Fruit fly (Drosophila melanogaster) whole organism, embryonic: ENCODE measurements around the gene CG17472.

ENCODE experiments used
- Aef1 ChIP-seq: fragments of 200-800 bp; sonication (Bioruptor generic); IDR thresholded peaks from 3 replicates; pipeline ENCODE4 v1.3.6; 2022; ENCODE audit warnings: missing biosample characterization, missing genetic modification characterization
- B-H1 ChIP-seq: fragments of 200-800 bp; sonication (Bioruptor generic); IDR thresholded peaks from 3 replicates; pipeline ENCODE4 v1.3.6; 2022; ENCODE audit warnings: missing biosample characterization, missing genetic modification characterization
- Blimp-1 ChIP-seq: fragments of 200-800 bp; sonication (Bioruptor generic); optimal IDR thresholded peaks from 3 replicates; lab custom pipeline; 2018; ENCODE audit warnings: missing biosample characterization, missing genetic modification characterization, mild to moderate bottlenecking, moderate library complexity, missing genetic modification reagents
- CG10147 ChIP-seq: fragments of 200-800 bp; sonication (Bioruptor generic); optimal IDR thresholded peaks from 2 replicates; lab custom pipeline; 2019; ENCODE audit warnings: missing biosample characterization, mild to moderate bottlenecking, missing genetic modification characterization, moderate library complexity
- CG10274 ChIP-seq: fragments of 200-800 bp; sonication (Bioruptor generic); optimal IDR thresholded peaks from 3 replicates; lab custom pipeline; 2017; ENCODE audit warnings: missing biosample characterization, mild to moderate bottlenecking, missing genetic modification characterization
- CG10565 ChIP-seq: fragments of 200-800 bp; sonication (Bioruptor generic); optimal IDR thresholded peaks from 3 replicates; lab custom pipeline; 2016; ENCODE audit warnings: missing biosample characterization, mild to moderate bottlenecking, missing genetic modification characterization
- CG11093 ChIP-seq: fragments of 200-800 bp; sonication (Bioruptor generic); IDR thresholded peaks from 3 replicates; pipeline ENCODE4 v1.3.6; 2022; ENCODE audit warnings: missing biosample characterization, missing genetic modification characterization
- CG11247 ChIP-seq: fragments of 200-800 bp; sonication (Bioruptor generic); IDR thresholded peaks from 2 replicates; pipeline ENCODE4 v1.3.6; 2022; ENCODE audit warnings: missing biosample characterization, missing genetic modification characterization
- CG12659 ChIP-seq: fragments of 200-800 bp; sonication (Bioruptor generic); optimal IDR thresholded peaks from 3 replicates; lab custom pipeline; 2017; ENCODE audit warnings: mild to moderate bottlenecking, missing biosample characterization, missing genetic modification reagents, missing genetic modification characterization
- CG13123 ChIP-seq: fragments of 200-800 bp; sonication (Bioruptor generic); optimal IDR thresholded peaks from 2 replicates; lab custom pipeline; 2016; ENCODE audit warnings: missing biosample characterization, missing genetic modification characterization
- CG13424 ChIP-seq: fragments of 200-800 bp; sonication (Bioruptor generic); optimal IDR thresholded peaks from 2 replicates; lab custom pipeline; 2019; ENCODE audit warnings: missing biosample characterization, mild to moderate bottlenecking, missing genetic modification characterization, moderate library complexity
- CG14441 ChIP-seq: fragments of 200-800 bp; sonication (Bioruptor generic); IDR thresholded peaks from 2 replicates; pipeline ENCODE4 v1.3.6; 2022; ENCODE audit warnings: missing biosample characterization, missing genetic modification characterization
- CG15011 ChIP-seq: fragments of 200-800 bp; sonication (Bioruptor generic); optimal IDR thresholded peaks from 3 replicates; lab custom pipeline; 2018; ENCODE audit warnings: missing biosample characterization, mild to moderate bottlenecking, missing genetic modification characterization
- CG1647 ChIP-seq: fragments of 200-800 bp; sonication (Bioruptor generic); optimal IDR thresholded peaks from 3 replicates; lab custom pipeline; 2016; ENCODE audit warnings: missing biosample characterization, missing genetic modification characterization
- CG17328 ChIP-seq: fragments of 200-800 bp; sonication (Bioruptor generic); IDR thresholded peaks from 2 replicates; pipeline ENCODE4 v1.3.6; 2022; ENCODE audit warnings: missing biosample characterization, missing genetic modification characterization
- CG2129 ChIP-seq: fragments of 200-800 bp; sonication (Bioruptor generic); IDR thresholded peaks from 2 replicates; pipeline ENCODE4 v1.3.6; 2022; ENCODE audit warnings: missing biosample characterization, missing genetic modification characterization; ENCODE audit not compliant: partially characterized antibody
- CG3847 ChIP-seq: fragments of 200-800 bp; sonication (Bioruptor generic); IDR thresholded peaks from 2 replicates; pipeline ENCODE4 v1.3.6; 2022; ENCODE audit warnings: missing biosample characterization, missing genetic modification characterization
- CG7928 ChIP-seq: fragments of 200-800 bp; sonication (Bioruptor generic); optimal IDR thresholded peaks from 2 replicates; lab custom pipeline; 2017; ENCODE audit warnings: missing biosample characterization, mild to moderate bottlenecking, missing genetic modification characterization
- CG8478 ChIP-seq: fragments of >200 bp; optimal IDR thresholded peaks from 2 replicates; lab custom pipeline; 2018
- CG9797 ChIP-seq: fragments of 200-800 bp; sonication (Bioruptor generic); optimal IDR thresholded peaks from 3 replicates; lab custom pipeline; 2018; ENCODE audit warnings: missing biosample characterization, mild to moderate bottlenecking, missing genetic modification characterization
- D19A ChIP-seq: fragments of 200-800 bp; optimal IDR thresholded peaks from 3 replicates; lab custom pipeline; 2019; ENCODE audit warnings: missing biosample characterization, mild to moderate bottlenecking, missing genetic modification characterization, moderate library complexity
- Dfd ChIP-seq, 2 experiments: fragments of >200 bp; optimal IDR thresholded peaks; 2 replicates each; lab custom pipeline; 2017; ENCODE audit warnings: missing biosample characterization in 2 of 2, missing genetic modification characterization in 2 of 2
- E2f2 ChIP-seq: fragments of 200-800 bp; sonication (Bioruptor generic); IDR thresholded peaks from 2 replicates; pipeline ENCODE4 v1.3.6; 2022; ENCODE audit warnings: missing biosample characterization, missing genetic modification characterization
- Eip74EF ChIP-seq, 2 experiments: fragments of 200-800 bp in 1 of 2; fragments of >200 bp in 1 of 2; sonication (Bioruptor generic) in 1 of 2; optimal IDR thresholded peaks; 2 replicates each; lab custom pipeline; 2017 to 2019; ENCODE audit warnings: missing biosample characterization in 2 of 2, missing genetic modification characterization in 2 of 2, mild to moderate bottlenecking in 1 of 2, moderate library complexity in 1 of 2
- Gug ChIP-seq: fragments of 200-800 bp; sonication (Bioruptor generic); IDR thresholded peaks from 4 replicates; pipeline ENCODE4 v1.3.6; 2022; ENCODE audit warnings: missing biosample characterization, missing genetic modification characterization
- H2.0 ChIP-seq: fragments of 200-800 bp; sonication (Bioruptor generic); IDR thresholded peaks from 2 replicates; pipeline ENCODE4 v1.3.6; 2022; ENCODE audit warnings: missing biosample characterization, missing genetic modification characterization
- HHEX ChIP-seq: fragments of 200-800 bp; sonication (Bioruptor generic); optimal IDR thresholded peaks from 3 replicates; lab custom pipeline; 2017; ENCODE audit warnings: missing biosample characterization, mild to moderate bottlenecking, missing genetic modification characterization, missing genetic modification reagents
- Hr39 ChIP-seq: fragments of >200 bp; optimal IDR thresholded peaks from 2 replicates; lab custom pipeline; 2017
- Myb ChIP-seq: fragments of 200-800 bp; sonication (Bioruptor generic); optimal IDR thresholded peaks from 2 replicates; lab custom pipeline; 2016; ENCODE audit warnings: missing biosample characterization, missing genetic modification characterization
- Side ChIP-seq: fragments of 200-800 bp; sonication (Bioruptor generic); optimal IDR thresholded peaks from 2 replicates; lab custom pipeline; 2016; ENCODE audit warnings: missing biosample characterization, missing genetic modification characterization
- Xrp1 ChIP-seq: fragments of 200-800 bp; sonication (Bioruptor generic); IDR thresholded peaks from 2 replicates; pipeline ENCODE4 v1.3.6; 2022; ENCODE audit warnings: missing biosample characterization, missing genetic modification characterization
- amos ChIP-seq: fragments of 200-800 bp; sonication (Bioruptor generic); IDR thresholded peaks from 2 replicates; pipeline ENCODE4 v1.3.6; 2022; ENCODE audit warnings: missing biosample characterization, missing genetic modification characterization; ENCODE audit not compliant: partially characterized antibody
- ap ChIP-seq: fragments of 200-800 bp; sonication (Bioruptor generic); IDR thresholded peaks from 2 replicates; pipeline ENCODE4 v1.3.6; 2022; ENCODE audit warnings: missing biosample characterization, missing genetic modification characterization
- bcd ChIP-seq: fragments of 200-800 bp; sonication (Bioruptor generic); optimal IDR thresholded peaks from 2 replicates; lab custom pipeline; 2017; ENCODE audit warnings: missing biosample characterization, mild to moderate bottlenecking, missing genetic modification characterization
- chn ChIP-seq: fragments of 200-800 bp; sonication (Bioruptor generic); optimal IDR thresholded peaks from 2 replicates; lab custom pipeline; 2016; ENCODE audit warnings: missing biosample characterization, missing genetic modification characterization
- disco-r ChIP-seq: fragments of 200-800 bp; sonication (Bioruptor generic); optimal IDR thresholded peaks from 2 replicates; lab custom pipeline; 2016; ENCODE audit warnings: missing biosample characterization, missing genetic modification characterization
- gem ChIP-seq: fragments of 200-800 bp; sonication (Bioruptor generic); optimal IDR thresholded peaks from 2 replicates; lab custom pipeline; 2019; ENCODE audit warnings: missing biosample characterization, mild to moderate bottlenecking, missing genetic modification characterization, moderate library complexity
- gfzf ChIP-seq: fragments of 200-800 bp; sonication (Bioruptor generic); optimal IDR thresholded peaks from 2 replicates; lab custom pipeline; 2016; ENCODE audit warnings: missing biosample characterization, mild to moderate bottlenecking, missing genetic modification characterization, moderate library complexity
- jumu ChIP-seq: fragments of 200-800 bp; sonication (Bioruptor generic); optimal IDR thresholded peaks from 3 replicates; lab custom pipeline; 2016; ENCODE audit warnings: missing biosample characterization, missing genetic modification characterization
- ken ChIP-seq: fragments of 200-800 bp; sonication (Bioruptor generic); IDR thresholded peaks from 3 replicates; pipeline ENCODE4 v1.3.6; 2022; ENCODE audit warnings: missing biosample characterization, missing genetic modification characterization
- org-1 ChIP-seq: fragments of 200-800 bp; sonication (Bioruptor generic); optimal IDR thresholded peaks from 2 replicates; lab custom pipeline; 2017; ENCODE audit warnings: missing biosample characterization, missing genetic modification characterization
- otp ChIP-seq: fragments of 200-800 bp; sonication (Bioruptor generic); IDR thresholded peaks from 3 replicates; pipeline ENCODE4, ENCODE4 v1.3.6; 2022; ENCODE audit warnings: missing biosample characterization, missing genetic modification characterization
- pros ChIP-seq: fragments of 200-800 bp; sonication (Bioruptor generic); optimal IDR thresholded peaks from 3 replicates; lab custom pipeline; 2019; ENCODE audit warnings: missing biosample characterization, mild to moderate bottlenecking, missing genetic modification characterization, moderate library complexity
- row ChIP-seq: fragments of 200-800 bp; sonication (Bioruptor generic); IDR thresholded peaks from 3 replicates; pipeline ENCODE4 v1.3.6; 2022; ENCODE audit warnings: missing biosample characterization, missing genetic modification characterization
- sens ChIP-seq: fragments of 200-800 bp; sonication (Bioruptor generic); peaks from one replicate; lab custom pipeline; 2016; ENCODE audit warnings: missing biosample characterization, missing genetic modification characterization
- sima ChIP-seq: fragments of 200-800 bp; sonication (Bioruptor generic); optimal IDR thresholded peaks from 2 replicates; lab custom pipeline; 2016; ENCODE audit warnings: missing biosample characterization, missing genetic modification characterization
- tgo ChIP-seq: fragments of 200-800 bp; sonication (Bioruptor generic); IDR thresholded peaks from 3 replicates; pipeline ENCODE4 v1.3.6; 2022; ENCODE audit warnings: missing biosample characterization, missing genetic modification characterization
- trh ChIP-seq: fragments of 200-800 bp; sonication (Bioruptor generic); optimal IDR thresholded peaks from 2 replicates; lab custom pipeline; 2016; ENCODE audit warnings: missing biosample characterization, missing genetic modification characterization
- tup ChIP-seq: fragments of 200-800 bp; sonication (Bioruptor generic); optimal IDR thresholded peaks from 2 replicates; lab custom pipeline; 2016; ENCODE audit warnings: missing biosample characterization, mild to moderate bottlenecking, missing genetic modification characterization, moderate library complexity
- tx ChIP-seq: fragments of 200-800 bp; sonication (Bioruptor generic); optimal IDR thresholded peaks from 2 replicates; lab custom pipeline; 2016; ENCODE audit warnings: missing biosample characterization, missing genetic modification characterization
- vfl ChIP-seq: fragments of 200-800 bp; sonication (Bioruptor generic); optimal IDR thresholded peaks from 2 replicates; lab custom pipeline; 2016; ENCODE audit warnings: missing biosample characterization, missing genetic modification characterization

CG17472 gene

dm6 chr2L:20649891-20650290 is 15.6 kb downstream of the CG17472 start, which contains the start of gene CG2611 (continued):
- no peak for TF ChIP-seq CG10565 (GFP tag; lab: Kevin White, UChicago)
- TF ChIP-seq disco-r (GFP tag; lab: Kevin White, UChicago) = no peak
- peak; percentile 43 for TF ChIP-seq E2f2 (GFP tag; lab: Robert Waterston, UW)
- TF ChIP-seq tx = peak; percentile 37
- TF ChIP-seq CG7928 (GFP tag; lab: Kevin White, UChicago) = no peak
- no peak for TF ChIP-seq Blimp-1 (GFP tag; lab: Kevin White, UChicago)
- no peak for TF ChIP-seq pros (GFP tag; lab: Kevin White, UChicago)
- TF ChIP-seq row (GFP tag; lab: Robert Waterston, UW) = peak; percentile 92
- peak; percentile 45; the same call in 1 of the 4 replicates for TF ChIP-seq Gug (GFP tag; lab: Robert Waterston, UW)
- no peak for TF ChIP-seq sima (GFP tag; lab: Kevin White, UChicago)
- TF ChIP-seq ap (GFP tag; lab: Robert Waterston, UW) = no peak
- TF ChIP-seq, all 482 proteins: peak for 196

- no peak for TF ChIP-seq Dfd (GFP tag; optimal IDR thresholded peaks at IDR 0.05; lab: Kevin White, UChicago)
- peak; percentile 31 for TF ChIP-seq trh (GFP tag; lab: Kevin White, UChicago)
- TF ChIP-seq ken (GFP tag; lab: Robert Waterston, UW) = peak; percentile 81; the same call in 2 of the 3 replicates
- TF ChIP-seq otp (GFP tag; lab: Robert Waterston, UW) = peak; percentile 18; the same call in 1 of the 3 replicates
- no peak for TF ChIP-seq bcd (GFP tag; lab: Kevin White, UChicago)
- peak; percentile 73 for TF ChIP-seq Side (GFP tag; lab: Kevin White, UChicago)
- no peak for TF ChIP-seq D19A
- peak; percentile 78 for TF ChIP-seq vfl
- peak; percentile 26; the same call in 1 of the 3 replicates for TF ChIP-seq CG11093
- peak; percentile 71 for TF ChIP-seq CG1647 (GFP tag; lab: Kevin White, UChicago)
- no peak for TF ChIP-seq Hr39 (lab: Kevin White, UChicago)
- peak; percentile 84 for TF ChIP-seq chn
- TF ChIP-seq CG2129 (GFP tag; lab: Robert Waterston, UW) = peak; percentile 87
- peak; percentile 59 for TF ChIP-seq CG13123 (GFP tag; lab: Kevin White, UChicago)
- peak; percentile 70 for TF ChIP-seq gfzf (GFP tag; lab: Kevin White, UChicago)
- TF ChIP-seq sens (GFP tag; lab: Kevin White, UChicago) = peak; percentile 99
- TF ChIP-seq gem = no peak
- TF ChIP-seq CG10274 = no peak
- TF ChIP-seq CG15011 = no peak
- peak; percentile 16 for TF ChIP-seq tup
- peak; percentile 71 for TF ChIP-seq CG11247 (GFP tag; lab: Robert Waterston, UW)
- peak; percentile 93 for TF ChIP-seq CG9797
- peak; percentile 85 for TF ChIP-seq CG3847 (GFP tag; lab: Robert Waterston, UW)
- no peak for TF ChIP-seq org-1
- peak; percentile 52 for TF ChIP-seq Myb (GFP tag; lab: Kevin White, UChicago)
- TF ChIP-seq tgo (GFP tag; lab: Robert Waterston, UW) = peak; percentile 83
- TF ChIP-seq Xrp1 (GFP tag; lab: Robert Waterston, UW) = peak; percentile 69
- peak; percentile 82 for TF ChIP-seq amos (GFP tag; lab: Robert Waterston, UW)
- TF ChIP-seq CG10147 (GFP tag; lab: Kevin White, UChicago) = no peak
- TF ChIP-seq H2.0 (GFP tag; lab: Robert Waterston, UW) = peak; percentile 62; the same call in 1 of the 2 replicates
- TF ChIP-seq CG8478 = no peak
- peak; percentile 82 for TF ChIP-seq jumu (GFP tag; lab: Kevin White, UChicago)
- no peak for TF ChIP-seq HHEX (GFP tag; lab: Kevin White, UChicago)
- TF ChIP-seq Gug (GFP tag; lab: Robert Waterston, UW) = peak; percentile 78; the same call in 3 of the 4 replicates
- peak; percentile 80 for TF ChIP-seq Aef1 (GFP tag; lab: Robert Waterston, UW)
- TF ChIP-seq B-H1 (GFP tag; lab: Robert Waterston, UW) = peak; percentile 63
- TF ChIP-seq CG13424 (tag; lab: Kevin White, UChicago) = peak; percentile 72
- TF ChIP-seq CG14441 (GFP tag; lab: Robert Waterston, UW) = peak; percentile 74
- TF ChIP-seq Eip74EF (GFP tag; optimal IDR thresholded peaks at IDR 0.05; lab: Kevin White, UChicago) = no peak
- peak; percentile 82 for TF ChIP-seq CG12659 (GFP tag; lab: Kevin White, UChicago)
- peak; percentile 79 for TF ChIP-seq CG17328
These were observed 21.8 kb downstream of the CG17472 start, which contains the start of the genes brun and CG2614 for dm6 chr2L:20656110-20656509. Gene brun, minus strand, starts transcription at chr2L:20656178. Gene CG2614, plus strand, starts transcription at chr2L:20656426.
